Worm (Caenorhabditis elegans) whole organism, midembryonic: Measurements from ENCODE around the gene F53C3.11.

ENCODE experiments used
- T22C8.4 ChIP-seq: fragments of 200-800 bp; sonication (Bioruptor generic); IDR thresholded peaks from 2 replicates; pipeline ENCODE4 v1.3.6; 2022; ENCODE audit warnings: missing genetic modification characterization, missing compliant biosample characterization
- cog-1 ChIP-seq: sonication (generic microtip); optimal IDR thresholded peaks from 2 replicates; lab custom pipeline; 2016; ENCODE audit warnings: missing genetic modification characterization, missing compliant biosample characterization
- flt-1 ChIP-seq: fragments of 200-800 bp; sonication (Bioruptor generic); IDR thresholded peaks from 2 replicates; pipeline ENCODE4 v1.3.6; 2022; ENCODE audit warnings: missing genetic modification characterization, missing compliant biosample characterization
- klf-2 ChIP-seq: fragments of 200-800 bp; sonication (Bioruptor generic); conservative IDR thresholded peaks from 2 replicates; pipeline ENCODE4 v1.3.6; 2022; ENCODE audit warnings: missing genetic modification reagents, missing genetic modification characterization, missing compliant biosample characterization
- med-1 ChIP-seq: sonication (generic microtip); optimal IDR thresholded peaks from 2 replicates; lab custom pipeline; 2017; ENCODE audit warnings: missing genetic modification characterization, mild to moderate bottlenecking, missing compliant biosample characterization, antibody characterized with exemption, missing genetic modification reagents; ENCODE audit not compliant: insufficient read depth
- ref-1 ChIP-seq: fragments of 200-800 bp; sonication (Bioruptor generic); conservative IDR thresholded peaks from 2 replicates; pipeline ENCODE4 v1.3.6; 2022; ENCODE audit warnings: missing genetic modification reagents, missing genetic modification characterization, missing compliant biosample characterization
- tab-1 ChIP-seq: fragments of 200-800 bp; sonication (Bioruptor generic); IDR thresholded peaks from 2 replicates; pipeline ENCODE4 v1.3.6; 2022; ENCODE audit warnings: missing genetic modification characterization, missing compliant biosample characterization
- ztf-23 ChIP-seq: fragments of 200-800 bp; sonication (Bioruptor generic); IDR thresholded peaks from 2 replicates; pipeline ENCODE4 v1.3.6; 2022; ENCODE audit warnings: missing genetic modification reagents, missing genetic modification characterization, missing compliant biosample characterization
- ztf-29 ChIP-seq: fragments of 200-800 bp; sonication (Bioruptor generic); IDR thresholded peaks from 2 replicates; pipeline ENCODE4 v1.3.6; 2022; ENCODE audit warnings: missing genetic modification reagents, missing genetic modification characterization, missing compliant biosample characterization

The F53C3.11 gene

ce11 chrII:3906615-3907190 is at the start of gene F53C3.11, which contains the start of gene fbxb-103:
TSS of gene F53C3.11 (minus strand) at chrII:3906715.
TSS of gene fbxb-103 (plus strand) at chrII:3907140.
- TF ChIP-seq ztf-23 (GFP tag; lab: Robert Waterston, UW) (no peak), tab-1 (GFP tag; lab: Robert Waterston, UW) (no peak), klf-2 (GFP tag; lab: Robert Waterston, UW) (no peak), ref-1 (no peak), ztf-29 (GFP tag; lab: Robert Waterston, UW) (no peak), T22C8.4 (GFP tag; lab: Robert Waterston, UW) (no peak), flt-1 (no peak), cog-1 (tag; lab: Kevin White, UChicago) (no peak), med-1 (GFP tag; lab: Kevin White, UChicago) (no peak)

- TF ChIP-seq klf-2 (GFP tag; lab: Robert Waterston, UW) (no peak), T22C8.4 (GFP tag; lab: Robert Waterston, UW) (peak; percentile 53; the same call in 1 of the 2 replicates)
Measured at ce11 chrII:3955938-3956337, 49.4 kb upstream of the F53C3.11 start.

ce11 chrII:3954838-3955237 is 48.3 kb upstream of the F53C3.11 start:
- TF ChIP-seq med-1 (GFP tag; lab: Kevin White, UChicago) (no peak), flt-1 (no peak), ztf-23 (GFP tag; lab: Robert Waterston, UW) (no peak), ztf-29 (GFP tag; lab: Robert Waterston, UW) (no peak), cog-1 (tag; lab: Kevin White, UChicago) (no peak)

- TF ChIP-seq ref-1 (no peak), ztf-29 (GFP tag; lab: Robert Waterston, UW) (no peak), ztf-23 (GFP tag; lab: Robert Waterston, UW) (no peak), klf-2 (GFP tag; lab: Robert Waterston, UW) (no peak), flt-1 (no peak), T22C8.4 (GFP tag; lab: Robert Waterston, UW) (no peak), med-1 (GFP tag; lab: Kevin White, UChicago) (no peak), tab-1 (GFP tag; lab: Robert Waterston, UW) (no peak), cog-1 (tag; lab: Kevin White, UChicago) (no peak)
Measured at ce11 chrII:3954018-3954417, 47.5 kb upstream of the F53C3.11 start.

- TF ChIP-seq ztf-23 (GFP tag; lab: Robert Waterston, UW) (no peak), klf-2 (GFP tag; lab: Robert Waterston, UW) (no peak), med-1 (GFP tag; lab: Kevin White, UChicago) (no peak), tab-1 (GFP tag; lab: Robert Waterston, UW) (no peak), ref-1 (no peak), flt-1 (no peak), T22C8.4 (GFP tag; lab: Robert Waterston, UW) (no peak), cog-1 (tag; lab: Kevin White, UChicago) (no peak), ztf-29 (GFP tag; lab: Robert Waterston, UW) (no peak)
Measured at ce11 chrII:3952967-3953366, 46.5 kb upstream of the F53C3.11 start.

ce11 chrII:3952368-3952767 is 45.9 kb upstream of the F53C3.11 start:
- TF ChIP-seq ztf-29 (GFP tag; lab: Robert Waterston, UW) (no peak), ztf-23 (GFP tag; lab: Robert Waterston, UW) (no peak), cog-1 (tag; lab: Kevin White, UChicago) (no peak), flt-1 (no peak), tab-1 (GFP tag; lab: Robert Waterston, UW) (no peak), klf-2 (GFP tag; lab: Robert Waterston, UW) (no peak), T22C8.4 (GFP tag; lab: Robert Waterston, UW) (no peak), med-1 (GFP tag; lab: Kevin White, UChicago) (no peak), ref-1 (no peak)

- TF ChIP-seq flt-1 (no peak), ztf-23 (GFP tag; lab: Robert Waterston, UW) (no peak), cog-1 (tag; lab: Kevin White, UChicago) (no peak), ref-1 (no peak), ztf-29 (GFP tag; lab: Robert Waterston, UW) (no peak), T22C8.4 (GFP tag; lab: Robert Waterston, UW) (no peak), tab-1 (GFP tag; lab: Robert Waterston, UW) (no peak), med-1 (GFP tag; lab: Kevin White, UChicago) (no peak), klf-2 (GFP tag; lab: Robert Waterston, UW) (no peak)
Measured at ce11 chrII:3951354-3951753, 44.8 kb upstream of the F53C3.11 start.

ce11 chrII:3950077-3950476 is 43.6 kb upstream of the F53C3.11 start, which contains the start of gene sea-2:
TSS of gene sea-2 (plus strand) at chrII:3950377.
- TF ChIP-seq cog-1 (tag; lab: Kevin White, UChicago) = no peak
- TF ChIP-seq flt-1 = no peak
- TF ChIP-seq ztf-29 (GFP tag; lab: Robert Waterston, UW) = no peak
- TF ChIP-seq T22C8.4 (GFP tag; lab: Robert Waterston, UW) = no peak

- TF ChIP-seq med-1 (GFP tag; lab: Kevin White, UChicago) (no peak), ztf-23 (GFP tag; lab: Robert Waterston, UW) (no peak), ref-1 (no peak), cog-1 (tag; lab: Kevin White, UChicago) (no peak)
Measured at ce11 chrII:3948507-3948906, 42.0 kb upstream of the F53C3.11 start.

- TF ChIP-seq klf-2 (GFP tag; lab: Robert Waterston, UW) (no peak), ref-1 (no peak), flt-1 (no peak), ztf-23 (GFP tag; lab: Robert Waterston, UW) (no peak), ztf-29 (GFP tag; lab: Robert Waterston, UW) (no peak), tab-1 (GFP tag; lab: Robert Waterston, UW) (no peak), med-1 (GFP tag; lab: Kevin White, UChicago) (no peak), T22C8.4 (GFP tag; lab: Robert Waterston, UW) (no peak), cog-1 (tag; lab: Kevin White, UChicago) (no peak)
Measured at ce11 chrII:3947404-3947803, 40.9 kb upstream of the F53C3.11 start.
